Worm (Caenorhabditis elegans) whole organism, young adult: ENCODE data around the gene fbxb-77.
"Not testable (repeated sequence)": the region's sequence is repeated elsewhere in the genome, so short reads cannot be mapped to it uniquely, and the experiment has no call there.

Source experiments
- ama-1 ChIP-seq, 3 experiments: fragments of 150-350 bp in 1 of 3; sonication (generic microtip) in 2 of 3; optimal IDR thresholded peaks; 2 replicates each; lab custom pipeline; 2014 to 2018; ENCODE audit warnings: missing biosample characterization in 2 of 3, missing genetic modification characterization in 2 of 3, missing genetic modification reagents in 2 of 3
- bed-1 ChIP-seq: fragments of 200-800 bp; sonication (Bioruptor generic); IDR thresholded peaks from 2 replicates; pipeline ENCODE4 v1.3.6; 2022; ENCODE audit warnings: missing genetic modification reagents, missing genetic modification characterization, missing compliant biosample characterization
- efl-1 ChIP-seq: fragments of 150-350 bp; optimal IDR thresholded peaks from 2 replicates; lab custom pipeline; 2014; ENCODE audit warnings: missing biosample characterization, missing genetic modification reagents, missing genetic modification characterization
- ekl-4 ChIP-seq: fragments of 200-800 bp; sonication (Bioruptor generic); IDR thresholded peaks from 2 replicates; pipeline ENCODE4 v1.3.6; 2022; ENCODE audit warnings: missing genetic modification reagents, missing genetic modification characterization, missing compliant biosample characterization
- lin-40 ChIP-seq: sonication (generic microtip); optimal IDR thresholded peaks from 2 replicates; lab custom pipeline; 2016; ENCODE audit warnings: missing genetic modification characterization, mild to moderate bottlenecking, missing compliant biosample characterization, missing genotype, missing genetic modification reagents
- madf-8 ChIP-seq: fragments of 200-800 bp; sonication (Bioruptor generic); conservative IDR thresholded peaks from 2 replicates; pipeline ENCODE4 v1.3.6; 2022; ENCODE audit warnings: missing genetic modification reagents, missing genetic modification characterization, missing compliant biosample characterization
- snpc-4 ChIP-seq, 5 experiments: fragments of 150-350 bp in 1 of 5; sonication (generic microtip) in 4 of 5; optimal IDR thresholded peaks; 2 replicates each; lab custom pipeline; 2014 to 2018; ENCODE audit warnings: missing genetic modification characterization in 5 of 5, missing biosample characterization in 3 of 5, antibody characterized with exemption in 2 of 5, mild to moderate bottlenecking in 2 of 5, missing compliant biosample characterization in 2 of 5, missing genotype in 2 of 5, moderate library complexity in 2 of 5, missing genetic modification reagents in 1 of 5
- tbp1 ChIP-seq: fragments of 200-800 bp; sonication (Bioruptor generic); optimal IDR thresholded peaks from 2 replicates; lab custom pipeline; 2018; ENCODE audit warnings: mild to moderate bottlenecking, missing genetic modification characterization, missing compliant biosample characterization

ce11 chrIV:4784687-4785086, 28.7 kb upstream of the fbxb-77 start:
- TF ChIP-seq tbp1 = peak; percentile 5
- TF ChIP-seq bed-1 (GFP tag; lab: Robert Waterston, UW); efl-1; ekl-4 (GFP tag; lab: Robert Waterston, UW); ama-1 (optimal IDR thresholded peaks at IDR 0.05; lab: Kevin White, UChicago); ama-1 (GFP tag; optimal IDR thresholded peaks at IDR 0.05; lab: Kevin White, UChicago); snpc-4 (GFP tag; optimal IDR thresholded peaks at IDR 0.05; lab: Kevin White, UChicago); lin-40 (tag; lab: Kevin White, UChicago); madf-8: not testable (repeated sequence)
- TF ChIP-seq snpc-4 (tag; optimal IDR thresholded peaks at IDR 0.05; lab: Kevin White, UChicago) = peak in 1 of 4 experiments; percentile 52
